Fruit fly (Drosophila melanogaster) whole organism, embryonic: ENCODE data around the gene CG31141.

Experiments used
- Asciz ChIP-seq: fragments of 200-800 bp; sonication (Bioruptor generic); optimal IDR thresholded peaks from 2 replicates; lab custom pipeline; 2017; ENCODE audit warnings: missing biosample characterization, mild to moderate bottlenecking, missing genetic modification characterization, missing genetic modification reagents
- BtbVII ChIP-seq: fragments of 200-800 bp; sonication (Bioruptor generic); optimal IDR thresholded peaks from 3 replicates; lab custom pipeline; 2017; ENCODE audit warnings: missing biosample characterization, mild to moderate bottlenecking, missing genetic modification characterization
- C15 ChIP-seq: fragments of 200-800 bp; sonication (Bioruptor generic); IDR thresholded peaks from 3 replicates; pipeline ENCODE4 v1.3.6; 2022; ENCODE audit warnings: missing biosample characterization, missing genetic modification characterization
- CG10209 ChIP-seq: fragments of 200-800 bp; sonication (Bioruptor generic); optimal IDR thresholded peaks from 3 replicates; lab custom pipeline; 2017; ENCODE audit warnings: missing biosample characterization, mild to moderate bottlenecking, missing genetic modification characterization, missing genetic modification reagents
- CG10543 ChIP-seq: fragments of 200-800 bp; sonication (Bioruptor generic); optimal IDR thresholded peaks from 3 replicates; lab custom pipeline; 2017; ENCODE audit warnings: missing biosample characterization, mild to moderate bottlenecking, missing genetic modification characterization, moderate library complexity
- CG12104 ChIP-seq: fragments of 200-800 bp; sonication (Bioruptor generic); optimal IDR thresholded peaks from 3 replicates; lab custom pipeline; 2016; ENCODE audit warnings: missing biosample characterization, missing genetic modification characterization
- CG1233 ChIP-seq: fragments of 200-800 bp; sonication (Bioruptor generic); optimal IDR thresholded peaks from 4 replicates; lab custom pipeline; 2018; ENCODE audit warnings: missing biosample characterization, mild to moderate bottlenecking, missing genetic modification characterization
- CG13123 ChIP-seq: fragments of 200-800 bp; sonication (Bioruptor generic); optimal IDR thresholded peaks from 2 replicates; lab custom pipeline; 2016; ENCODE audit warnings: missing biosample characterization, missing genetic modification characterization
- CG13424 ChIP-seq: fragments of 200-800 bp; sonication (Bioruptor generic); optimal IDR thresholded peaks from 2 replicates; lab custom pipeline; 2019; ENCODE audit warnings: missing biosample characterization, mild to moderate bottlenecking, missing genetic modification characterization, moderate library complexity
- CG14014 ChIP-seq: fragments of 200-800 bp; sonication (Bioruptor generic); IDR thresholded peaks from 2 replicates; pipeline ENCODE4 v1.3.6; 2022; ENCODE audit warnings: missing biosample characterization, missing genetic modification characterization
- CG15479 ChIP-seq: fragments of 200-800 bp; sonication (Bioruptor generic); optimal IDR thresholded peaks from 3 replicates; lab custom pipeline; 2019; ENCODE audit warnings: missing biosample characterization, mild to moderate bottlenecking, missing genetic modification characterization, moderate library complexity
- CG16779 ChIP-seq: fragments of 200-800 bp; sonication (Bioruptor generic); IDR thresholded peaks from 2 replicates; pipeline ENCODE4 v1.3.6; 2022; ENCODE audit warnings: missing biosample characterization, missing genetic modification characterization
- CG16813 ChIP-seq: fragments of 200-800 bp; sonication (Bioruptor generic); IDR thresholded peaks from 3 replicates; pipeline ENCODE4 v1.3.6; 2022; ENCODE audit warnings: missing biosample characterization, missing genetic modification characterization; ENCODE audit not compliant: partially characterized antibody
- CG17361 ChIP-seq: fragments of 200-800 bp; sonication (Bioruptor generic); IDR thresholded peaks from 3 replicates; pipeline ENCODE4 v1.3.6; 2022; ENCODE audit warnings: missing biosample characterization, missing genetic modification characterization
- CG2199 ChIP-seq: fragments of 200-800 bp; sonication (Bioruptor generic); IDR thresholded peaks from 3 replicates; pipeline ENCODE4 v1.3.6; 2022; ENCODE audit warnings: missing biosample characterization, missing genetic modification characterization
- CG31441 ChIP-seq: fragments of 200-800 bp; sonication (Bioruptor generic); IDR thresholded peaks from 2 replicates; pipeline ENCODE4 v1.3.6; 2022; ENCODE audit warnings: missing biosample characterization, missing genetic modification characterization
- CG32532 ChIP-seq: fragments of 200-800 bp; sonication (Bioruptor generic); IDR thresholded peaks from 2 replicates; pipeline ENCODE4 v1.3.6; 2022; ENCODE audit warnings: missing biosample characterization, missing genetic modification characterization
- CG33213 ChIP-seq: fragments of 200-800 bp; sonication (Bioruptor generic); optimal IDR thresholded peaks from 3 replicates; lab custom pipeline; 2016; ENCODE audit warnings: missing biosample characterization, missing genetic modification characterization
- CG5180 ChIP-seq: fragments of 200-800 bp; sonication (Bioruptor generic); optimal IDR thresholded peaks from 3 replicates; lab custom pipeline; 2017; ENCODE audit warnings: missing biosample characterization, missing genetic modification characterization, mild to moderate bottlenecking, moderate library complexity, missing genetic modification reagents
- CG5953 ChIP-seq: fragments of 200-800 bp; sonication (Bioruptor generic); IDR thresholded peaks from 2 replicates; pipeline ENCODE4 v1.3.6; 2022; ENCODE audit warnings: missing biosample characterization, missing genetic modification characterization
- CG6175 ChIP-seq: fragments of 200-800 bp; sonication (Bioruptor generic); IDR thresholded peaks from 3 replicates; pipeline ENCODE4 v1.3.6; 2022; ENCODE audit warnings: missing biosample characterization, missing genetic modification characterization
- CG6813 ChIP-seq: fragments of 200-800 bp; sonication (Bioruptor generic); optimal IDR thresholded peaks from 2 replicates; lab custom pipeline; 2017; ENCODE audit warnings: missing biosample characterization, missing genetic modification characterization, mild to moderate bottlenecking, moderate library complexity, missing genetic modification reagents
- CG8290 ChIP-seq, 3 experiments: fragments of 200-800 bp; sonication (Bioruptor generic); optimal IDR thresholded peaks; 2 replicates each; lab custom pipeline; 2016 to 2019; ENCODE audit warnings: missing biosample characterization in 3 of 3, missing genetic modification characterization in 3 of 3, mild to moderate bottlenecking in 2 of 3, moderate library complexity in 1 of 3
- CG8388 ChIP-seq: fragments of 200-800 bp; sonication (Bioruptor generic); optimal IDR thresholded peaks from 2 replicates; lab custom pipeline; 2019; ENCODE audit warnings: missing biosample characterization, mild to moderate bottlenecking, missing genetic modification characterization, moderate library complexity
- Dll ChIP-seq: fragments of 200-800 bp; sonication (Bioruptor generic); IDR thresholded peaks from 4 replicates; pipeline ENCODE4 v1.3.6; 2022; ENCODE audit warnings: missing biosample characterization, missing genetic modification characterization; ENCODE audit not compliant: partially characterized antibody
- Drgx ChIP-seq: fragments of 200-800 bp; sonication (Bioruptor generic); IDR thresholded peaks from 2 replicates; pipeline ENCODE4 v1.3.6; 2022; ENCODE audit warnings: missing biosample characterization, missing genetic modification characterization
- H2.0 ChIP-seq: fragments of 200-800 bp; sonication (Bioruptor generic); IDR thresholded peaks from 2 replicates; pipeline ENCODE4 v1.3.6; 2022; ENCODE audit warnings: missing biosample characterization, missing genetic modification characterization
- Hr78 ChIP-seq, 2 experiments: fragments of 200-800 bp in 1 of 2; fragments of >200 bp in 1 of 2; sonication (Bioruptor generic) in 1 of 2; optimal IDR thresholded peaks; 2 replicates each; lab custom pipeline; 2017 to 2019; ENCODE audit warnings: missing biosample characterization in 2 of 2, missing genetic modification characterization in 2 of 2, mild to moderate bottlenecking in 1 of 2, moderate library complexity in 1 of 2
- NC2β ChIP-seq: fragments of 200-800 bp; sonication (Bioruptor generic); optimal IDR thresholded peaks from 2 replicates; lab custom pipeline; 2016; ENCODE audit warnings: missing biosample characterization, missing genetic modification characterization
- PHDP ChIP-seq: fragments of 200-800 bp; sonication (Bioruptor generic); optimal IDR thresholded peaks from 3 replicates; lab custom pipeline; 2018; ENCODE audit warnings: missing biosample characterization, mild to moderate bottlenecking, missing genetic modification characterization, moderate library complexity
- Pdp1 ChIP-seq, 2 experiments: fragments of 200-800 bp; sonication (Bioruptor generic); optimal IDR thresholded peaks; 3 replicates each; lab custom pipeline; 2016; ENCODE audit warnings: missing biosample characterization in 2 of 2, missing genetic modification characterization in 2 of 2, mild to moderate bottlenecking in 1 of 2, moderate library complexity in 1 of 2
- YL-1 ChIP-seq: fragments of 200-800 bp; sonication (Bioruptor generic); optimal IDR thresholded peaks from 3 replicates; lab custom pipeline; 2017; ENCODE audit warnings: missing biosample characterization, mild to moderate bottlenecking, missing genetic modification characterization
- ash1 ChIP-seq: fragments of 200-800 bp; sonication (Bioruptor generic); optimal IDR thresholded peaks from 2 replicates; lab custom pipeline; 2018; ENCODE audit warnings: missing biosample characterization, mild to moderate bottlenecking, missing genetic modification characterization
- btn ChIP-seq: fragments of 200-800 bp; sonication (Bioruptor generic); optimal IDR thresholded peaks from 2 replicates; lab custom pipeline; 2016; ENCODE audit warnings: missing biosample characterization, missing genetic modification characterization
- cg ChIP-seq: fragments of 200-800 bp; sonication (Bioruptor generic); optimal IDR thresholded peaks from 3 replicates; lab custom pipeline; 2019; ENCODE audit warnings: missing biosample characterization, mild to moderate bottlenecking, missing genetic modification characterization, moderate library complexity
- chif ChIP-seq, 2 experiments: fragments of 200-800 bp; sonication (Bioruptor generic); optimal IDR thresholded peaks; 3 replicates each; lab custom pipeline; 2016; ENCODE audit warnings: missing biosample characterization in 2 of 2, missing genetic modification characterization in 2 of 2
- disco-r ChIP-seq: fragments of 200-800 bp; sonication (Bioruptor generic); optimal IDR thresholded peaks from 2 replicates; lab custom pipeline; 2016; ENCODE audit warnings: missing biosample characterization, missing genetic modification characterization
- en ChIP-seq: fragments of 200-800 bp; sonication (Bioruptor generic); optimal IDR thresholded peaks from 2 replicates; lab custom pipeline; 2016; ENCODE audit warnings: missing biosample characterization, missing genetic modification characterization
- eyg ChIP-seq: fragments of 200-800 bp; sonication (Bioruptor generic); optimal IDR thresholded peaks from 3 replicates; lab custom pipeline; 2016; ENCODE audit warnings: missing biosample characterization, missing genetic modification characterization
- grau ChIP-seq: fragments of 200-800 bp; optimal IDR thresholded peaks from 3 replicates; lab custom pipeline; 2019; ENCODE audit warnings: missing biosample characterization, mild to moderate bottlenecking, missing genetic modification characterization, moderate library complexity
- inv ChIP-seq: fragments of 200-800 bp; sonication (Bioruptor generic); IDR thresholded peaks from 2 replicates; pipeline ENCODE4 v1.3.6; 2022; ENCODE audit warnings: missing biosample characterization, missing genetic modification characterization; ENCODE audit not compliant: partially characterized antibody
- kni ChIP-seq: fragments of 200-800 bp; sonication (Bioruptor generic); optimal IDR thresholded peaks from 3 replicates; lab custom pipeline; 2017; ENCODE audit warnings: mild to moderate bottlenecking, missing biosample characterization, missing genetic modification reagents, missing genetic modification characterization
- knrl ChIP-seq: fragments of 200-800 bp; sonication (Bioruptor generic); IDR thresholded peaks from 3 replicates; pipeline ENCODE4 v1.3.6; 2022; ENCODE audit warnings: missing biosample characterization, missing genetic modification characterization; ENCODE audit not compliant: partially characterized antibody
- onecut ChIP-seq: fragments of 200-800 bp; sonication (Bioruptor generic); IDR thresholded peaks from 2 replicates; pipeline ENCODE4 v1.3.6; 2022; ENCODE audit warnings: missing biosample characterization, missing genetic modification characterization
- sc ChIP-seq, 3 experiments: fragments of >200 bp in 2 of 3; fragments of 200-800 bp in 1 of 3; sonication (Bioruptor generic) in 1 of 3; optimal IDR thresholded peaks; 2 replicates in 2 of 3; 3 replicates in 1 of 3; lab custom pipeline; 2017; ENCODE audit warnings: mild to moderate bottlenecking in 1 of 3, missing biosample characterization in 1 of 3, missing genetic modification characterization in 1 of 3, missing genetic modification reagents in 1 of 3
- tna ChIP-seq: fragments of 200-800 bp; sonication (Bioruptor generic); IDR thresholded peaks from 2 replicates; pipeline ENCODE4 v1.3.6; 2022; ENCODE audit warnings: missing biosample characterization, missing genetic modification characterization; ENCODE audit not compliant: partially characterized antibody
- usp ChIP-seq: fragments of >200 bp; optimal IDR thresholded peaks from 2 replicates; lab custom pipeline; 2017; ENCODE audit warnings: missing biosample characterization, missing genetic modification characterization
- wek ChIP-seq: fragments of 200-800 bp; sonication (Bioruptor generic); optimal IDR thresholded peaks from 3 replicates; lab custom pipeline; 2018; ENCODE audit warnings: missing biosample characterization, mild to moderate bottlenecking, missing genetic modification characterization, moderate library complexity

Gene CG31141

DNA sequence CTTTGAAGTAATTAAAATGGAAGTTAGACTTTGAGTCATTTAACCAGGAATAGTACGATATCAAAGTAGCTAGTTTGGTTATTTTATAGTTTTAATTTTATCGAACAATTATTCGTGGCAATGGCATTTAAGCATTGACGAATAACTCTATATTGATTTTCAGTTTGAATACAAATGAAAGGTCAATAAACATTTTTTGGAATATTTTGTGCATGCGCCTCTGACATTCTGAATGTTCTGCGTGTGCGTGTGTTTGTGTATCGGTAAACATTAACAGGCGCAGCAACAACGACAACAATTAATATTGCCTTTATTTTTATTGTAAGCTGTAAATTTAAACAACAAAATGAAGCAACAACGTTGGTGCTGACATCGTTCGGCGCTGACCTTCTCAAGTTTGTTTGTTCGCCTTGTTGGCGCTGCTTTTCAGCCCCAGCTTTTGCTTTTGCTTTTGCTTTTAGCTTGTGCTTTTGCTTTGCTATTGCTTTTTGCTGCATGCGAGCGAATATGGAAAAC is 13.7 kb upstream of the CG31141 start (continued):
- TF ChIP-seq usp (GFP tag; lab: Kevin White, UChicago) = no peak
- TF ChIP-seq BtbVII = peak; percentile 70
- no peak for TF ChIP-seq Pdp1 (GFP tag; optimal IDR thresholded peaks at IDR 0.05; lab: Kevin White, UChicago)
- peak; percentile 53 for TF ChIP-seq wek (GFP tag; lab: Kevin White, UChicago)
- TF ChIP-seq CG10543 (GFP tag; lab: Kevin White, UChicago) = peak; percentile 60
- no peak for TF ChIP-seq sc (optimal IDR thresholded peaks at IDR 0.05; lab: Kevin White, UChicago)
- no peak for TF ChIP-seq sc (GFP tag; optimal IDR thresholded peaks at IDR 0.05; lab: Kevin White, UChicago)
- TF ChIP-seq CG13123 = no peak
- TF ChIP-seq CG33213 (GFP tag; lab: Kevin White, UChicago) = peak; percentile 25
- peak; percentile 38 for TF ChIP-seq CG1233 (GFP tag; lab: Kevin White, UChicago)
- TF ChIP-seq CG2199 (GFP tag; lab: Robert Waterston, UW) = no peak
- TF ChIP-seq CG31441 (GFP tag; lab: Robert Waterston, UW) = 0 out of 2 replicates have a peak, but pooled peaks have one; percentile 32
- 0 out of 3 replicates have a peak, but pooled peaks have one; percentile 12 for TF ChIP-seq CG17361
- TF ChIP-seq CG5180 = peak; percentile 48
- TF ChIP-seq Asciz (GFP tag; lab: Kevin White, UChicago) = peak; percentile 53
- TF ChIP-seq C15 = no peak
- TF ChIP-seq en = no peak
- no peak for TF ChIP-seq NC2β (GFP tag; lab: Kevin White, UChicago)
- peak; percentile 17 for TF ChIP-seq grau
- TF ChIP-seq CG15479 = no peak
- no peak for TF ChIP-seq tna
- no peak for TF ChIP-seq CG12104 (GFP tag; lab: Kevin White, UChicago)
- TF ChIP-seq CG5953 (GFP tag; lab: Robert Waterston, UW) = no peak
- TF ChIP-seq Hr78 (GFP tag; optimal IDR thresholded peaks at IDR 0.05; lab: Kevin White, UChicago) = peak in 1 of 2 experiments; percentile 91
- peak; percentile 57 for TF ChIP-seq CG13424 (tag; lab: Kevin White, UChicago)
- TF ChIP-seq CG6175 (GFP tag; lab: Robert Waterston, UW) = no peak
- no peak for TF ChIP-seq knrl (GFP tag; lab: Robert Waterston, UW)
- peak; percentile 39 for TF ChIP-seq onecut (GFP tag; lab: Robert Waterston, UW)
- TF ChIP-seq Drgx (GFP tag; lab: Robert Waterston, UW) = no peak
- no peak for TF ChIP-seq YL-1 (GFP tag; lab: Kevin White, UChicago)
- peak; percentile 63 for TF ChIP-seq PHDP (tag; lab: Kevin White, UChicago)
- TF ChIP-seq chif (GFP tag; optimal IDR thresholded peaks at IDR 0.05; lab: Kevin White, UChicago) = peak in 1 of 2 experiments; percentile 1
- TF ChIP-seq CG16779 (GFP tag; lab: Robert Waterston, UW) = no peak
- TF ChIP-seq ash1 = no peak
- peak; percentile 25; the same call in 1 of the 2 replicates for TF ChIP-seq CG14014 (GFP tag; lab: Robert Waterston, UW)
- no peak for TF ChIP-seq CG32532 (GFP tag; lab: Robert Waterston, UW)
- no peak for TF ChIP-seq H2.0 (GFP tag; lab: Robert Waterston, UW)
- TF ChIP-seq inv = no peak
- TF ChIP-seq CG16813 (GFP tag; lab: Robert Waterston, UW) = no peak
- no peak for TF ChIP-seq Dll (GFP tag; lab: Robert Waterston, UW)
- no peak for TF ChIP-seq btn (GFP tag; lab: Kevin White, UChicago)
- peak; percentile 22 for TF ChIP-seq cg (GFP tag; lab: Kevin White, UChicago)
- TF ChIP-seq CG10209 (GFP tag; lab: Kevin White, UChicago) = peak; percentile 57
- no peak for TF ChIP-seq disco-r
- peak; percentile 15 for TF ChIP-seq kni (GFP tag; lab: Kevin White, UChicago)
- TF ChIP-seq CG8290 (GFP tag; optimal IDR thresholded peaks at IDR 0.05; lab: Kevin White, UChicago) = no peak
- TF ChIP-seq CG8290 (tag; optimal IDR thresholded peaks at IDR 0.05; lab: Kevin White, UChicago) = peak in 1 of 2 experiments; percentile 52
- no peak for TF ChIP-seq CG8388 (GFP tag; lab: Kevin White, UChicago)
- peak; percentile 67 for TF ChIP-seq CG6813 (GFP tag; lab: Kevin White, UChicago)
- peak; percentile 19 for TF ChIP-seq eyg
